Worm (Caenorhabditis elegans) whole organism, L4/young adult: Measurements from ENCODE around the gene aco-1.

Source experiments
- W03F9.2 ChIP-seq: fragments of 150-350 bp; optimal IDR thresholded peaks from 2 replicates; lab custom pipeline; 2014; ENCODE audit warnings: missing biosample characterization, missing genetic modification characterization
- dao-5 ChIP-seq: sonication (generic microtip); optimal IDR thresholded peaks from 2 replicates; lab custom pipeline; 2016; ENCODE audit warnings: missing genotype, missing genetic modification characterization, moderate library complexity, missing compliant biosample characterization
- him-1 ChIP-seq: sonication (generic microtip); optimal IDR thresholded peaks from 2 replicates; lab custom pipeline; 2016; ENCODE audit warnings: missing genotype, missing genetic modification reagents, missing genetic modification characterization, missing compliant biosample characterization

DNA sequence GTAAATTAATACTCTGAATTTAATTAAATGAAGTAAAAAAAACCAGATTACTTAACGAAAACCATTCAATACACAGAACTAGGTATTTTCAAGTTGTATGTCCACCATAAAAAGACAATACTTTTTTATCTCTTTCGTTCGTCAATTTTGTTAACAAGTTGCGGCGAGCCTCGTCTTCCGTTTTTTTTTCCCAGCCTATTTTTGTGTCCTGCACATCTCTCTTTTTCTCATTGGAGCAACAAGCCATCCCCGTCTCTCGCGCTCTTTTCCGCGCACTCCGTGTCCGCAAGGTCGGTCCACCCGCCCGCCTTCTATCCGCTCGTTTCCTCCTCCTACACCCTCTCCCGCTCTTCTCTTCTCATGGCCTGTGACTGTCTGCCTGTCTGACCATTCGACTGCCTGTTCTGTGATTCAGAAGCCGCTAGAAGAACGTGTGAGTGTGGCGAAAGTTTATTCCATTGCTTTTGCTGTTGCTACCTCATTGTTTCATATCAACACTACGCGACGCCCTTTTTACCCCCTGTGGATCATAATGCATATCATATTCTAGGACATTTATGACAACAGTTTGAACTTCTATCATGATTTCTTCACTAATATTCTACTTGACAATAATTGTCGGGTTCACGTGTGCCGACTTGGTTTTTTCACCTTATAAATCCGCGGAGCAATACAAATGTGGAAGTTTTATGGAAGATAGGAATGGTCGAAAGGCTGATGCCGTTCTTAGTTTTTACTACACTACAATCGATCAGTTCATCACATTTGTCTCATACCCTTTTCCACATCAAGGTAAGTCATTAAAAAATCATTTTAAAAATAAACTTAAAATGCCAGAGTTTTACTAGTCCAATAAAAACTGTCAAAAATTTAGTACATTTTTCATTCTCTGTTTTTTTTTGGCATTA is 45.1 kb downstream of the aco-1 start, which contains the start of the genes F08B12.11 and prmn-1:
- TF ChIP-seq him-1 (tag; lab: Kevin White, UChicago) = no peak
- no peak for TF ChIP-seq dao-5 (tag; lab: Kevin White, UChicago)
- TF ChIP-seq W03F9.2 = no peak
